Worm (Caenorhabditis elegans) whole organism, L4/young adult: ENCODE data around the gene fbxb-106.

Experiments
- W03F9.2 ChIP-seq: fragments of 150-350 bp; optimal IDR thresholded peaks from 2 replicates; lab custom pipeline; 2014; ENCODE audit warnings: missing biosample characterization, missing genetic modification characterization
- dao-5 ChIP-seq: sonication (generic microtip); optimal IDR thresholded peaks from 2 replicates; lab custom pipeline; 2016; ENCODE audit warnings: missing genotype, missing genetic modification characterization, moderate library complexity, missing compliant biosample characterization
- him-1 ChIP-seq: sonication (generic microtip); optimal IDR thresholded peaks from 2 replicates; lab custom pipeline; 2016; ENCODE audit warnings: missing genotype, missing genetic modification reagents, missing genetic modification characterization, missing compliant biosample characterization

ce11 chrII:2805566-2805965 lies 43.4 kb downstream of the fbxb-106 start:
- TF ChIP-seq him-1 (tag; lab: Kevin White, UChicago) (no peak), dao-5 (tag; lab: Kevin White, UChicago) (no peak), W03F9.2 (tag; lab: Kevin White, UChicago) (no peak)
